Worm (Caenorhabditis elegans) whole organism, mixed stage, embryonic: Measurements from ENCODE around the gene col-174.

ENCODE experiments used
- cnd-1 ChIP-seq: fragments of 200-800 bp; sonication (Bioruptor generic); optimal IDR thresholded peaks from 2 replicates; lab custom pipeline; 2018; ENCODE audit warnings: mild to moderate bottlenecking, missing genetic modification characterization, missing compliant biosample characterization
- lin-13 ChIP-seq: fragments of 150-350 bp; optimal IDR thresholded peaks from 2 replicates; lab custom pipeline; 2014; ENCODE audit warnings: missing biosample characterization, missing genetic modification characterization
- unc-39 ChIP-seq: fragments of 150-350 bp; optimal IDR thresholded peaks from 2 replicates; lab custom pipeline; 2014; ENCODE audit warnings: missing biosample characterization, missing genetic modification characterization

DNA sequence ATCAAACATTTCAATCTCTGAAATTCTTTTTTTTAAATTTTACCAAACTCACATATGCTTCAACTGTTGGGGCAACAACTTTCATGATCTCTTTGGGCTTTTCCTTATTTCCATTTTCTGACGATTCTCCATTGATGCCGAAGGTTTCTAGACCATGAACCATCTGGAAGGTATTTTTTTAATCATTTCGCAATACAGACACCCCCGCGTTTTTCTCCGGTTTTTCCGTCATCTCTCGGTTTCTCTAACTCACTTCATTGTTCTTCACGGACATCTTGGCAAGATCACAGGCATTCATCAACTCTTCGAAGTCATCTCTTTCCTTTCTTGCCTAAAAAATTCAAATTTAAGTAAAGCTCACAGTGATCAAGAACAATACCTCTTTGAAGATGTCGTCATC, 26.6 kb downstream of the col-174 start:
- TF ChIP-seq lin-13 (tag; lab: Kevin White, UChicago) = no peak
- no peak for TF ChIP-seq unc-39 (tag; lab: Kevin White, UChicago)
- TF ChIP-seq cnd-1 = no peak
